Fruit fly (Drosophila melanogaster) whole organism, embryonic: ENCODE data around the gene CG13369.

Source experiments
- Ada2b ChIP-seq: fragments of 200-800 bp; sonication (Bioruptor generic); IDR thresholded peaks from 2 replicates; pipeline ENCODE4 v1.3.6; 2022; ENCODE audit warnings: missing biosample characterization, missing genetic modification characterization
- CG10267 ChIP-seq: fragments of 200-800 bp; sonication (Bioruptor generic); optimal IDR thresholded peaks from 2 replicates; lab custom pipeline; 2018; ENCODE audit warnings: missing biosample characterization, mild to moderate bottlenecking, missing genetic modification characterization, moderate library complexity
- CG10321 ChIP-seq: fragments of 200-800 bp; sonication (Bioruptor generic); IDR thresholded peaks from 2 replicates; pipeline ENCODE4 v1.3.6; 2022; ENCODE audit warnings: missing biosample characterization, missing genetic modification characterization
- CG11247 ChIP-seq: fragments of 200-800 bp; sonication (Bioruptor generic); IDR thresholded peaks from 2 replicates; pipeline ENCODE4 v1.3.6; 2022; ENCODE audit warnings: missing biosample characterization, missing genetic modification characterization
- CG11723 ChIP-seq: fragments of 200-800 bp; sonication (Bioruptor generic); optimal IDR thresholded peaks from 2 replicates; lab custom pipeline; 2017; ENCODE audit warnings: missing biosample characterization, mild to moderate bottlenecking, missing genetic modification characterization
- CG12104 ChIP-seq: fragments of 200-800 bp; sonication (Bioruptor generic); optimal IDR thresholded peaks from 3 replicates; lab custom pipeline; 2016; ENCODE audit warnings: missing biosample characterization, missing genetic modification characterization
- CG12155 ChIP-seq: fragments of 200-800 bp; sonication (Bioruptor generic); optimal IDR thresholded peaks from 3 replicates; lab custom pipeline; 2016; ENCODE audit warnings: missing biosample characterization, missing genetic modification characterization
- CG15696 ChIP-seq: fragments of 200-800 bp; sonication (Bioruptor generic); optimal IDR thresholded peaks from 2 replicates; lab custom pipeline; 2019; ENCODE audit warnings: missing biosample characterization, mild to moderate bottlenecking, missing genetic modification characterization, moderate library complexity
- CG31224 ChIP-seq: fragments of 200-800 bp; sonication (Bioruptor generic); IDR thresholded peaks from 2 replicates; pipeline ENCODE4 v1.3.6; 2022; ENCODE audit warnings: missing biosample characterization, missing genetic modification characterization
- CG32772 ChIP-seq: fragments of 200-800 bp; sonication (Bioruptor generic); IDR thresholded peaks from 2 replicates; pipeline ENCODE4 v1.3.6; 2022; ENCODE audit warnings: missing biosample characterization, missing genetic modification characterization
- CG33213 ChIP-seq: fragments of 200-800 bp; sonication (Bioruptor generic); optimal IDR thresholded peaks from 3 replicates; lab custom pipeline; 2016; ENCODE audit warnings: missing biosample characterization, missing genetic modification characterization
- CG3407 ChIP-seq: fragments of 200-800 bp; sonication (Bioruptor generic); optimal IDR thresholded peaks from 2 replicates; lab custom pipeline; 2018; ENCODE audit warnings: missing biosample characterization, mild to moderate bottlenecking, missing genetic modification characterization
- CG3838 ChIP-seq: fragments of 200-800 bp; sonication (Bioruptor generic); optimal IDR thresholded peaks from 3 replicates; lab custom pipeline; 2016; ENCODE audit warnings: missing biosample characterization, missing genetic modification characterization
- CG4617 ChIP-seq: fragments of 200-800 bp; sonication (Bioruptor generic); optimal IDR thresholded peaks from 3 replicates; lab custom pipeline; 2016; ENCODE audit warnings: missing biosample characterization, missing genetic modification characterization, borderline replicate concordance
- CG6765 ChIP-seq: fragments of 200-800 bp; sonication (Bioruptor generic); optimal IDR thresholded peaks from 3 replicates; lab custom pipeline; 2017; ENCODE audit warnings: missing biosample characterization, mild to moderate bottlenecking, missing genetic modification characterization
- CG6813 ChIP-seq: fragments of 200-800 bp; sonication (Bioruptor generic); optimal IDR thresholded peaks from 2 replicates; lab custom pipeline; 2017; ENCODE audit warnings: missing biosample characterization, missing genetic modification characterization, mild to moderate bottlenecking, moderate library complexity, missing genetic modification reagents
- CG7372 ChIP-seq: fragments of 200-800 bp; sonication (Bioruptor generic); IDR thresholded peaks from 2 replicates; pipeline ENCODE4 v1.3.6; 2022; ENCODE audit warnings: missing biosample characterization, missing genetic modification characterization
- CG7839 ChIP-seq: fragments of 200-800 bp; sonication (Bioruptor generic); optimal IDR thresholded peaks from 3 replicates; lab custom pipeline; 2018; ENCODE audit warnings: missing biosample characterization, mild to moderate bottlenecking, missing genetic modification characterization, moderate library complexity
- CG9817 ChIP-seq: fragments of 200-800 bp; sonication (Bioruptor generic); optimal IDR thresholded peaks from 2 replicates; lab custom pipeline; 2018; ENCODE audit warnings: missing biosample characterization, mild to moderate bottlenecking, missing genetic modification characterization, moderate library complexity
- Camta ChIP-seq: fragments of 200-800 bp; sonication (Bioruptor generic); optimal IDR thresholded peaks from 2 replicates; lab custom pipeline; 2016; ENCODE audit warnings: missing biosample characterization, missing genetic modification characterization
- Dfd ChIP-seq, 2 experiments: fragments of >200 bp; optimal IDR thresholded peaks; 2 replicates each; lab custom pipeline; 2017; ENCODE audit warnings: missing biosample characterization in 2 of 2, missing genetic modification characterization in 2 of 2
- Doc3 ChIP-seq: fragments of 200-800 bp; sonication (Bioruptor generic); IDR thresholded peaks from 3 replicates; pipeline ENCODE4 v1.3.6; 2022; ENCODE audit warnings: missing biosample characterization, missing genetic modification characterization; ENCODE audit not compliant: partially characterized antibody
- E2f2 ChIP-seq: fragments of 200-800 bp; sonication (Bioruptor generic); IDR thresholded peaks from 2 replicates; pipeline ENCODE4 v1.3.6; 2022; ENCODE audit warnings: missing biosample characterization, missing genetic modification characterization
- Eip74EF ChIP-seq, 2 experiments: fragments of 200-800 bp in 1 of 2; fragments of >200 bp in 1 of 2; sonication (Bioruptor generic) in 1 of 2; optimal IDR thresholded peaks; 2 replicates each; lab custom pipeline; 2017 to 2019; ENCODE audit warnings: missing biosample characterization in 2 of 2, missing genetic modification characterization in 2 of 2, mild to moderate bottlenecking in 1 of 2, moderate library complexity in 1 of 2
- Max ChIP-seq: fragments of 200-800 bp; sonication (Bioruptor generic); optimal IDR thresholded peaks from 2 replicates; lab custom pipeline; 2016; ENCODE audit warnings: missing biosample characterization, mild to moderate bottlenecking, missing genetic modification characterization
- Oli ChIP-seq: fragments of 200-800 bp; sonication (Bioruptor generic); optimal IDR thresholded peaks from 2 replicates; lab custom pipeline; 2018; ENCODE audit warnings: missing biosample characterization, mild to moderate bottlenecking, missing genetic modification characterization, moderate library complexity
- Pdp1 ChIP-seq, 2 experiments: fragments of 200-800 bp; sonication (Bioruptor generic); optimal IDR thresholded peaks; 3 replicates each; lab custom pipeline; 2016; ENCODE audit warnings: missing biosample characterization in 2 of 2, missing genetic modification characterization in 2 of 2, mild to moderate bottlenecking in 1 of 2, moderate library complexity in 1 of 2
- Rx ChIP-seq: fragments of 200-800 bp; sonication (Bioruptor generic); IDR thresholded peaks from 2 replicates; pipeline ENCODE4 v1.3.6; 2022; ENCODE audit warnings: missing biosample characterization, missing genetic modification characterization
- Sox100B ChIP-seq: fragments of 200-800 bp; sonication (Bioruptor generic); optimal IDR thresholded peaks from 3 replicates; lab custom pipeline; 2018; ENCODE audit warnings: missing biosample characterization, mild to moderate bottlenecking, missing genetic modification characterization
- Sox102F ChIP-seq: fragments of 200-800 bp; sonication (Bioruptor generic); optimal IDR thresholded peaks from 2 replicates; lab custom pipeline; 2018; ENCODE audit warnings: missing biosample characterization, mild to moderate bottlenecking, missing genetic modification characterization, moderate library complexity
- ara ChIP-seq: fragments of 200-800 bp; sonication (Bioruptor generic); IDR thresholded peaks from 2 replicates; pipeline ENCODE4 v1.3.6; 2022; ENCODE audit warnings: missing biosample characterization, missing genetic modification characterization
- ase ChIP-seq: fragments of 200-800 bp; sonication (Bioruptor generic); IDR thresholded peaks from 3 replicates; pipeline ENCODE4 v1.3.6; 2022; ENCODE audit warnings: missing biosample characterization, missing genetic modification characterization
- croc ChIP-seq: fragments of 200-800 bp; sonication (Bioruptor generic); conservative IDR thresholded peaks from 3 replicates; pipeline ENCODE4 v1.3.6; 2022; ENCODE audit warnings: missing biosample characterization, missing genetic modification characterization
- ewg ChIP-seq: fragments of 200-800 bp; sonication (Bioruptor generic); optimal IDR thresholded peaks from 3 replicates; lab custom pipeline; 2017; ENCODE audit warnings: mild to moderate bottlenecking, missing biosample characterization, missing genetic modification reagents, missing genetic modification characterization
- fu2 ChIP-seq: fragments of 200-800 bp; sonication (Bioruptor generic); optimal IDR thresholded peaks from 2 replicates; lab custom pipeline; 2016; ENCODE audit warnings: missing biosample characterization, missing genetic modification characterization
- hth ChIP-seq: fragments of >200 bp; optimal IDR thresholded peaks from 2 replicates; lab custom pipeline; 2017; ENCODE audit warnings: inconsistent platforms
- insv ChIP-seq, 2 experiments: fragments of 200-800 bp; sonication (Bioruptor generic); optimal IDR thresholded peaks; 3 replicates each; lab custom pipeline; 2016 to 2018; ENCODE audit warnings: missing biosample characterization in 2 of 2, missing genetic modification characterization in 2 of 2
- peb ChIP-seq: fragments of 200-800 bp; sonication (Bioruptor generic); IDR thresholded peaks from 2 replicates; pipeline ENCODE4 v1.3.6; 2022; ENCODE audit warnings: missing biosample characterization, missing genetic modification characterization
- phol ChIP-seq: fragments of 200-800 bp; sonication (Bioruptor generic); optimal IDR thresholded peaks from 3 replicates; lab custom pipeline; 2018; ENCODE audit warnings: missing biosample characterization, mild to moderate bottlenecking, missing genetic modification characterization, moderate library complexity
- pnt ChIP-seq: fragments of 200-800 bp; sonication (Bioruptor generic); optimal IDR thresholded peaks from 3 replicates; lab custom pipeline; 2016; ENCODE audit warnings: missing biosample characterization, missing genetic modification characterization
- rib ChIP-seq: fragments of 200-800 bp; sonication (Bioruptor generic); IDR thresholded peaks from 2 replicates; pipeline ENCODE4 v1.3.6; 2022; ENCODE audit warnings: missing biosample characterization, missing genetic modification characterization
- sens ChIP-seq: fragments of 200-800 bp; sonication (Bioruptor generic); peaks from one replicate; lab custom pipeline; 2016; ENCODE audit warnings: missing biosample characterization, missing genetic modification characterization
- seq ChIP-seq: fragments of 200-800 bp; sonication (Bioruptor generic); IDR thresholded peaks from 2 replicates; pipeline ENCODE4 v1.3.6; 2022; ENCODE audit warnings: missing biosample characterization, missing genetic modification characterization
- sim ChIP-seq: fragments of 200-800 bp; sonication (Bioruptor generic); IDR thresholded peaks from 2 replicates; pipeline ENCODE4 v1.3.6; 2022; ENCODE audit warnings: missing biosample characterization, missing genetic modification characterization
- sima ChIP-seq: fragments of 200-800 bp; sonication (Bioruptor generic); optimal IDR thresholded peaks from 2 replicates; lab custom pipeline; 2016; ENCODE audit warnings: missing biosample characterization, missing genetic modification characterization
- sna ChIP-seq: fragments of 200-800 bp; sonication (Bioruptor generic); IDR thresholded peaks from 2 replicates; pipeline ENCODE4 v1.3.6; 2022; ENCODE audit warnings: missing biosample characterization, missing genetic modification characterization; ENCODE audit not compliant: partially characterized antibody
- tio ChIP-seq: fragments of 200-800 bp; sonication (Bioruptor generic); optimal IDR thresholded peaks from 2 replicates; lab custom pipeline; 2017; ENCODE audit warnings: missing biosample characterization, missing genetic modification characterization, inconsistent platforms
- tll ChIP-seq, 2 experiments: fragments of 200-800 bp in 1 of 2; fragments of >200 bp in 1 of 2; sonication (Bioruptor generic) in 1 of 2; optimal IDR thresholded peaks; 2 replicates each; lab custom pipeline; 2017 to 2019; ENCODE audit warnings: missing biosample characterization in 2 of 2, missing genetic modification characterization in 2 of 2, mild to moderate bottlenecking in 1 of 2, moderate library complexity in 1 of 2
- usp ChIP-seq: fragments of >200 bp; optimal IDR thresholded peaks from 2 replicates; lab custom pipeline; 2017; ENCODE audit warnings: missing biosample characterization, missing genetic modification characterization

CG13369 gene

DNA sequence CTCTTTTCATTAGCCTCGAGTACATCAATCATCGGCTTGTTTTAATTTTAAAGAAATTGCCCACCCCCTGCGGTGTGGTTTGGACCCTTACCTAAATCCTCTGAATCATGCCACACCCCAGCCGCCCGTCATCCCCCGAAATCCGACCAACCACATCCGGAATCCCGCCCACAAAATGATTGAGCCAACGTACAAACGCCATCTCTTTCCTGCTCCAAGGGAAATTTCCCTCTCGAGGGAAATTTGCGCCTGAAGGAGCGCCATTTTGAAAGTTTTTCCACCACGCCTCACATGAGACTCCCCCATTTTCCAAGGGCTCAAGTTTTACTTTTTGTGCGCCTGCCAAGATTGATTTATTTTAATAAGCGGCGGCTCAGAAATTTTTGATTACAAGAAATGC lies 13.2 kb upstream of the CG13369 start (continued):
- no peak for TF ChIP-seq Max (GFP tag; lab: Kevin White, UChicago)
- TF ChIP-seq Oli, result no peak
- no peak for TF ChIP-seq ase (GFP tag; lab: Robert Waterston, UW)
- peak; percentile 53; the same call in 1 of the 2 replicates for TF ChIP-seq seq
- TF ChIP-seq sim (GFP tag; lab: Robert Waterston, UW), result no peak
- TF ChIP-seq CG32772 (GFP tag; lab: Robert Waterston, UW), result no peak
- no peak for TF ChIP-seq CG6813 (GFP tag; lab: Kevin White, UChicago)
- TF ChIP-seq CG11247 (GFP tag; lab: Robert Waterston, UW), result no peak
- no peak for TF ChIP-seq Camta (GFP tag; lab: Kevin White, UChicago)
- no peak for TF ChIP-seq CG7839 (tag; lab: Kevin White, UChicago)
- TF ChIP-seq Doc3 (GFP tag; lab: Robert Waterston, UW), result no peak
- no peak for TF ChIP-seq fu2 (GFP tag; lab: Kevin White, UChicago)
- no peak for TF ChIP-seq tll (GFP tag; optimal IDR thresholded peaks at IDR 0.05; lab: Kevin White, UChicago)
- TF ChIP-seq hth (lab: Kevin White, UChicago), result no peak
- TF ChIP-seq Eip74EF (GFP tag; optimal IDR thresholded peaks at IDR 0.05; lab: Kevin White, UChicago), result no peak
- peak; percentile 75 for TF ChIP-seq CG10321 (GFP tag; lab: Robert Waterston, UW)
- no peak for TF ChIP-seq CG33213 (GFP tag; lab: Kevin White, UChicago)

DNA sequence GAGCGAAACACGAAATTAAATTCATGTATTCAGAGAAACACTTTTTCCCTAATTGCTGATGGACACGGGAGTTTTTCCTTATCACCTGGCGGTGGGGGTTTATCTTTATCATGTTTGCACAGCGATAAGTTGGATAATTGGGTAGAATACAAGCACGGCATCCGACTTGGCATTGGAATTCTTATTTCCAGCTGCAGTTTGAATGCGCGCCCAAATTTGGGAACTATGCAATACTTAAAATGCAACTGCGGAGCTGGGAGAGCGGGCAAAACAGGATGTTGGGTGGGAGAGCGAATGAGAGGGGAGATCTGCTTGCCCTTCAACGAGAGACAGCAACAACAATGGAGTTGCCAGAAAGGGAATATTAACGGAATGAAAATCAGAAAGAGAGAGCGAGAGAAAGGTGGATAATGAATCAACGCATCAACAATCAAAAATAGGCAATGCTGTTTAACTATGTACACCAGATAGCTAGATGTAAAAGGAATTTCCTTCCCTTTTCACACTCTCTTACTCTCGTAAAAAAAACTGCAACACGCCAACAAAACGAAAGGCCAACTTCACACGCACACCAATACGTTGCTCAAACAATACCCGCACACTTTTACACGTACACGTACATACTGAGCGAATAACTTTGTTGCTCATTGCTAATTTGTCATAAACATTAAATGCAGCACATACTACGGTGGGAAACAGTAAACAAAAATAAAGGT lies 6.3 kb upstream of the CG13369 start:
- TF ChIP-seq sima (GFP tag; lab: Kevin White, UChicago), result no peak
- TF ChIP-seq CG6765, result no peak
- no peak for TF ChIP-seq rib (GFP tag; lab: Robert Waterston, UW)
- TF ChIP-seq sna (GFP tag; lab: Robert Waterston, UW), result no peak
- no peak for TF ChIP-seq ase (GFP tag; lab: Robert Waterston, UW)
- no peak for TF ChIP-seq CG12104
- no peak for TF ChIP-seq Rx
- no peak for TF ChIP-seq usp (GFP tag; lab: Kevin White, UChicago)
- TF ChIP-seq sens (GFP tag; lab: Kevin White, UChicago), result peak; percentile 88
- TF ChIP-seq CG4617 (GFP tag; lab: Kevin White, UChicago), result peak; percentile 44
- TF ChIP-seq Ada2b (GFP tag; lab: Robert Waterston, UW), result no peak
- no peak for TF ChIP-seq ara (GFP tag; lab: Robert Waterston, UW)
- no peak for TF ChIP-seq CG7372 (GFP tag; lab: Robert Waterston, UW)
- TF ChIP-seq Pdp1 (GFP tag; optimal IDR thresholded peaks at IDR 0.05; lab: Kevin White, UChicago), result peak in 1 of 2 experiments; percentile 13
- TF ChIP-seq peb (GFP tag; lab: Robert Waterston, UW), result no peak
- no peak for TF ChIP-seq Dfd (GFP tag; optimal IDR thresholded peaks at IDR 0.05; lab: Kevin White, UChicago)
- no peak for TF ChIP-seq CG31224 (GFP tag; lab: Robert Waterston, UW)
- no peak for TF ChIP-seq CG15696 (tag; lab: Kevin White, UChicago)
- TF ChIP-seq CG11723 (GFP tag; lab: Kevin White, UChicago), result no peak
- TF ChIP-seq croc (GFP tag; lab: Robert Waterston, UW), result no peak
- TF ChIP-seq ewg (GFP tag; lab: Kevin White, UChicago), result no peak
- no peak for TF ChIP-seq Sox100B (GFP tag; lab: Kevin White, UChicago)
- peak; percentile 59 for TF ChIP-seq phol (tag; lab: Kevin White, UChicago)
- no peak for TF ChIP-seq CG3838 (GFP tag; lab: Kevin White, UChicago)
- no peak for TF ChIP-seq CG3407
- TF ChIP-seq tio, result no peak
- TF ChIP-seq CG12155 (GFP tag; lab: Kevin White, UChicago), result peak; percentile 9
- peak; percentile 82 for TF ChIP-seq CG10267 (tag; lab: Kevin White, UChicago)
- TF ChIP-seq pnt (GFP tag; lab: Kevin White, UChicago), result no peak
- TF ChIP-seq Sox102F, result no peak
- peak; percentile 58 for TF ChIP-seq E2f2 (GFP tag; lab: Robert Waterston, UW)
- no peak for TF ChIP-seq CG9817 (tag; lab: Kevin White, UChicago)
- TF ChIP-seq insv (GFP tag; optimal IDR thresholded peaks at IDR 0.05; lab: Kevin White, UChicago), result no peak
